Fruit fly (Drosophila melanogaster): Measurements from ENCODE around the gene CG5500.

The CG5500 gene

DNA sequence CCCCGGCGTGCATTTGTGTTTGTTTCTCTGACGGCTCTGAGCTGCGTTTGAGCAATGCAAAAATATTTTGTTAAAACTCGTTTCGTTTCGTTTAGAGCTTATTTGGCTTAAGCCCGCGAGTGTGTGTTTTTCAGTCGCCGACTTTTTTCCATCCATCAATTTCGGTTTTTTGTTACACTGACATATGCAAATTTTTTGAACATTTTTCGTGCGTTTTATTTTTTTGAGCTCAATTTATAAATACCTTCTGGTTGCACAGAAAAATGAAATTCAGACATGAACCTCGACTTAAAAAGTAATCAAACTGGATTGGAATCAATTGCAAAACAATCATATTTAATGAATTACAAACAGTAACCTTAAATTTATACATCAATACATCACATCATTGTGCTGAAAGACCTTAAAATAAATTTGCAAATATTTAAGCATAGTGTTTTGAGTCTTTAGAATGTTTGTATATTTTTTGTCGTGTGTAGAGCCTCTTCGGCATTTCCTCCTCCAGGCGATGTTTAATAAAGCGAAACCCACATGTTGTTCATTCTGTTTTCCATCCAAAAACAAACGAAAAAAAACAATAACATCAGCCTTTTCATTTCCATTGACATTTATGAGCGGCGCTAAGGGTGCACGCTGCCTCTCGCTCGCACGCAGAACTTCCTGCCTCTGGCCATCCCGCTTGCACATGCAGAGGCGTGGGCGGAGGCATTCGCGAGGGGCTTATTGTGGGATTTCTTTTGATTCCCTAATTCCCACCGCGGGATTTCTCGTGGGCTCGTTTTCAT is 6.0 kb downstream of the CG5500 start:
- no peak for TF ChIP-seq Hr78 (GFP tag; optimal IDR thresholded peaks at IDR 0.05)
- TF ChIP-seq Hnf4 (GFP tag; optimal IDR thresholded peaks at IDR 0.05): no peak
- peak; percentile 29 for TF ChIP-seq HLH106 (tag; optimal IDR thresholded peaks at IDR 0.05)
- TF ChIP-seq brk (GFP tag; optimal IDR thresholded peaks at IDR 0.05): peak; percentile 48
- peak; percentile 11 for TF ChIP-seq ey (GFP tag; optimal IDR thresholded peaks at IDR 0.05)
- TF ChIP-seq h (GFP tag; optimal IDR thresholded peaks at IDR 0.05): peak; percentile 27
- peak; percentile 22 for TF ChIP-seq woc (GFP tag; optimal IDR thresholded peaks at IDR 0.05)
- no peak for TF ChIP-seq rgr (GFP tag; optimal IDR thresholded peaks at IDR 0.05)
- no peak for TF ChIP-seq usp (GFP tag; optimal IDR thresholded peaks at IDR 0.05)
- TF ChIP-seq fru (GFP tag; optimal IDR thresholded peaks at IDR 0.05): peak; percentile 29
- TF ChIP-seq psq (GFP tag; optimal IDR thresholded peaks at IDR 0.05): peak; percentile 0
- peak in 1 of 2 experiments; percentile 40 for TF ChIP-seq foxo (GFP tag; optimal IDR thresholded peaks at IDR 0.05)

DNA sequence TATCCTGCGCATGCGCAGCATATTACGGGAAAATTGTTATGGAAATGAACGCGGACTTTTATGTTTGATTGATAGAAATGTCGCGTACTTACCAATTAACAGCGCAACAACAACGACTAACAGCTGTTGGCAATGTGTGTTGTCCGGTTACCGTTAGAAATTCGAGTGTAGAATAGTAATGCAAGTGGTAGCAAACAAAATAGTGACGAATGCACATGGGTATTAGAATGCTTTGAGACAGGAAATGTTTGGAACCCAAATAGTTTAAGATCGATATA is 6.5 kb downstream of the CG5500 start:
- TF ChIP-seq ey (GFP tag; optimal IDR thresholded peaks at IDR 0.05) (no peak), Dif (GFP tag; optimal IDR thresholded peaks at IDR 0.05; ENCODE audit: partially characterized antibody) (no peak), Myc (optimal IDR thresholded peaks at IDR 0.05) (no peak), CrebA (GFP tag; optimal IDR thresholded peaks at IDR 0.05; ENCODE audit: borderline replicate concordance) (no peak), brk (GFP tag; optimal IDR thresholded peaks at IDR 0.05) (no peak), usp (GFP tag; optimal IDR thresholded peaks at IDR 0.05) (no peak), dmrt93B (GFP tag; optimal IDR thresholded peaks at IDR 0.05) (no peak), Mio (GFP tag; optimal IDR thresholded peaks at IDR 0.05) (no peak)

dm6 chr3R:26885192-26885591 is 8.8 kb downstream of the CG5500 start:
- TF ChIP-seq jim (GFP tag; optimal IDR thresholded peaks at IDR 0.05): no peak
- no peak for TF ChIP-seq tai (GFP tag; optimal IDR thresholded peaks at IDR 0.05)
- TF ChIP-seq N (GFP tag; optimal IDR thresholded peaks at IDR 0.05): no peak

DNA sequence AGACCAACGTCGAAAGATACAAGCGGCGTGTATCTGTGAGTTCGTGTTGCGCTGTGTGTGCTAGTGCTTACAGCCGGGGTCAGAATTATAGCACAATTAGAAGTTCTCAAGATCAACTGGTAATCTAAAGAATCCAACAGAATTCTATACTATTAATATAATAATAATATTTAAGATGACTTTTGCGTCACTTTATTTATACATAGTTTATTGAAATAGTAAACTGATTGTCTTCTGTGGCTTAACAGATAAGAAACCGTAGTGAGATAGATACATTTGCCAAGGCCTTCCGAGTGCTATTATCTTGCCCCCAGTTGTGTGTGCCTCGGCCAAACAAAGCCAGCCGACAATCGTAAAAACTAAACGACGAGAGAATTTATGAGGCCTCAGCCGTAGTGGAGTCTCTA is 9.9 kb downstream of the CG5500 start:
- TF ChIP-seq foxo (GFP tag; optimal IDR thresholded peaks at IDR 0.05): peak in 1 of 2 experiments; percentile 75
- peak; percentile 72 for TF ChIP-seq Sp1 (GFP tag; optimal IDR thresholded peaks at IDR 0.05)
- TF ChIP-seq dmrt93B (GFP tag; optimal IDR thresholded peaks at IDR 0.05): peak; percentile 52
- TF ChIP-seq fru (GFP tag; optimal IDR thresholded peaks at IDR 0.05): peak; percentile 57
- no peak for TF ChIP-seq GATAd (GFP tag; optimal IDR thresholded peaks at IDR 0.05)
- TF ChIP-seq woc (GFP tag; optimal IDR thresholded peaks at IDR 0.05): no peak
- TF ChIP-seq OdsH (GFP tag; optimal IDR thresholded peaks at IDR 0.05): peak; percentile 72
- no peak for TF ChIP-seq N (GFP tag; optimal IDR thresholded peaks at IDR 0.05)
- TF ChIP-seq brk (GFP tag; optimal IDR thresholded peaks at IDR 0.05): no peak
- no peak for TF ChIP-seq Dfd (GFP tag; optimal IDR thresholded peaks at IDR 0.05)
- TF ChIP-seq Hnf4 (GFP tag; optimal IDR thresholded peaks at IDR 0.05): peak; percentile 16
- peak; percentile 67 for TF ChIP-seq HLH106 (tag; optimal IDR thresholded peaks at IDR 0.05)
- TF ChIP-seq dsf (GFP tag; optimal IDR thresholded peaks at IDR 0.05; ENCODE audit: borderline replicate concordance): no peak
- peak; percentile 51 for TF ChIP-seq h (GFP tag; optimal IDR thresholded peaks at IDR 0.05)
- TF ChIP-seq usp (GFP tag; optimal IDR thresholded peaks at IDR 0.05): no peak
- no peak for TF ChIP-seq sv (GFP tag; optimal IDR thresholded peaks at IDR 0.05)
- TF ChIP-seq Myc (optimal IDR thresholded peaks at IDR 0.05): no peak
- TF ChIP-seq rgr (GFP tag; optimal IDR thresholded peaks at IDR 0.05): peak; percentile 74
- TF ChIP-seq CG32264 (GFP tag; optimal IDR thresholded peaks at IDR 0.05): no peak
- no peak for TF ChIP-seq Dif (GFP tag; optimal IDR thresholded peaks at IDR 0.05; ENCODE audit: partially characterized antibody)
- TF ChIP-seq Mio (GFP tag; optimal IDR thresholded peaks at IDR 0.05): no peak
- TF ChIP-seq psq (GFP tag; optimal IDR thresholded peaks at IDR 0.05): peak; percentile 74
- no peak for TF ChIP-seq Abd-B (GFP tag; optimal IDR thresholded peaks at IDR 0.05)
- TF ChIP-seq br (GFP tag; optimal IDR thresholded peaks at IDR 0.05): peak; percentile 16
- no peak for TF ChIP-seq jim (GFP tag; optimal IDR thresholded peaks at IDR 0.05)
- TF ChIP-seq Hr78 (GFP tag; optimal IDR thresholded peaks at IDR 0.05): no peak
- no peak for TF ChIP-seq pan (optimal IDR thresholded peaks at IDR 0.05)
- TF ChIP-seq ey (GFP tag; optimal IDR thresholded peaks at IDR 0.05): peak; percentile 35
- no peak for TF ChIP-seq lola (GFP tag; optimal IDR thresholded peaks at IDR 0.05)
- TF ChIP-seq Hr83 (GFP tag; optimal IDR thresholded peaks at IDR 0.05; ENCODE audit: poor library complexity, severe bottlenecking): no peak
- no peak for TF ChIP-seq dl (GFP tag; optimal IDR thresholded peaks at IDR 0.05; ENCODE audit: insufficient read depth in 1 of 2, partially characterized antibody in 2 of 2)
- TF ChIP-seq CrebA (GFP tag; optimal IDR thresholded peaks at IDR 0.05; ENCODE audit: borderline replicate concordance): no peak
- TF ChIP-seq Vsx2 (GFP tag; optimal IDR thresholded peaks at IDR 0.05; ENCODE audit: partially characterized antibody): no peak
- TF ChIP-seq Rel (GFP tag; optimal IDR thresholded peaks at IDR 0.05): no peak
- no peak for TF ChIP-seq Rel (tag; optimal IDR thresholded peaks at IDR 0.05)
- peak; percentile 1 for TF ChIP-seq sage (GFP tag; optimal IDR thresholded peaks at IDR 0.05)
- no peak for TF ChIP-seq Jra (GFP tag; optimal IDR thresholded peaks at IDR 0.05)
- peak; percentile 2 for TF ChIP-seq tai (GFP tag; optimal IDR thresholded peaks at IDR 0.05)
- TF ChIP-seq CG9705 (GFP tag; optimal IDR thresholded peaks at IDR 0.05): peak; percentile 19

Measured in whole organism, wandering third instar larva.